Worm (Caenorhabditis elegans) whole organism, L1 larva: Measurements from ENCODE around the gene scl-21.

Experiments used
- ces-1 ChIP-seq: fragments of 150-350 bp; optimal IDR thresholded peaks from 2 replicates; lab custom pipeline; 2014; ENCODE audit warnings: missing biosample characterization, missing genetic modification reagents, missing genetic modification characterization
- dpl-1 ChIP-seq, 3 experiments: fragments of 150-350 bp in 2 of 3; sonication (generic microtip) in 1 of 3; optimal IDR thresholded peaks; 2 replicates each; lab custom pipeline; 2014 to 2017; ENCODE audit warnings: missing biosample characterization in 3 of 3, missing genetic modification characterization in 3 of 3, missing genetic modification reagents in 3 of 3
- jun-1 ChIP-seq: fragments of 150-350 bp; optimal IDR thresholded peaks from 2 replicates; lab custom pipeline; 2014; ENCODE audit warnings: missing biosample characterization, missing genetic modification reagents, missing genetic modification characterization
- mdl-1 ChIP-seq, 2 experiments: fragments of 150-350 bp; optimal IDR thresholded peaks; 2 replicates each; lab custom pipeline; 2014 to 2017; ENCODE audit warnings: missing biosample characterization in 2 of 2, missing genetic modification characterization in 2 of 2, inconsistent platforms in 1 of 2
- nhr-12 ChIP-seq: sonication (generic microtip); optimal IDR thresholded peaks from 2 replicates; lab custom pipeline; 2017; ENCODE audit warnings: missing biosample characterization, missing genetic modification characterization
- pag-3 ChIP-seq: sonication (generic microtip); optimal IDR thresholded peaks from 2 replicates; lab custom pipeline; 2017; ENCODE audit warnings: missing genetic modification characterization, mild to moderate bottlenecking, missing compliant biosample characterization, antibody characterized with exemption, borderline replicate concordance; ENCODE audit not compliant: insufficient read depth

DNA sequence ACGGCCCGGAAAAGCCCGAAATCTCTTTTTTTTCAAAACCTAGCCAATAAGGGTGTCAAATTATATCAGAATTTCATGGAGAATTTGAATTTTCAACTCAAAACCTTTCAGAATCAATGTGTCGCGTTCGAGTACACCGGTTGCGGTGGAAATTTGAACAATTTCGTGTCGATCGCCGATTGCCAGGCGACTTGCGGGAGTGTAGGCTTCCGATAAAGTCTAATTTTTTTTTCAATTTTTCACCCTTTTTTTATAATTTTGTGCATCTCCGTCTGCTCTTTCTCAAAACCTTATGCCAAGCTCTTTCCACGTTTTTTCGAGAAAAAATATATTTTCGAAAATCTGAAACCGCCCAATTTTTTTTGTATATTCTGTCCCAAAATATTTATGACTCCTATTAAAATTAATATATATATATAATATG, 24.0 kb upstream of the scl-21 start:
- TF ChIP-seq mdl-1 (tag; optimal IDR thresholded peaks at IDR 0.05; lab: Kevin White, UChicago) (no peak), nhr-12 (tag; lab: Kevin White, UChicago) (no peak), jun-1 (tag; lab: Kevin White, UChicago) (no peak), dpl-1 (GFP tag; optimal IDR thresholded peaks at IDR 0.05; lab: Kevin White, UChicago) (no peak), pag-3 (no peak), ces-1 (GFP tag; lab: Kevin White, UChicago) (no peak)
